Worm (Caenorhabditis elegans) whole organism, L2 larva: ENCODE results near the gene T27E7.5.
A peak's percentile ranks its signal among the peaks of the same experiment; 100 is the strongest.

ENCODE experiments used
- C34F6.9 ChIP-seq: fragments of 150-350 bp; optimal IDR thresholded peaks from 2 replicates; lab custom pipeline; 2014; ENCODE audit warnings: missing biosample characterization, missing genetic modification characterization
- R02D3.7 ChIP-seq: fragments of 150-350 bp; optimal IDR thresholded peaks from 2 replicates; lab custom pipeline; 2014; ENCODE audit warnings: missing biosample characterization, missing genetic modification characterization
- ZK546.5 ChIP-seq: sonication (generic microtip); optimal IDR thresholded peaks from 2 replicates; lab custom pipeline; 2017; ENCODE audit warnings: missing biosample characterization, missing genetic modification characterization
- alr-1 ChIP-seq: fragments of 150-350 bp; optimal IDR thresholded peaks from 2 replicates; lab custom pipeline; 2014; ENCODE audit warnings: missing biosample characterization, missing genetic modification characterization
- ama-1 ChIP-seq: fragments of 150-350 bp; optimal IDR thresholded peaks from 2 replicates; lab custom pipeline; 2018; ENCODE audit warnings: inconsistent platforms
- blmp-1 ChIP-seq: sonication (generic microtip); optimal IDR thresholded peaks from 2 replicates; lab custom pipeline; 2017; ENCODE audit warnings: missing genetic modification characterization, mild to moderate bottlenecking, missing compliant biosample characterization, antibody characterized with exemption, moderate library complexity; ENCODE audit not compliant: insufficient read depth
- ceh-16 ChIP-seq: fragments of 150-350 bp; optimal IDR thresholded peaks from 2 replicates; lab custom pipeline; 2014; ENCODE audit warnings: missing biosample characterization, missing genetic modification characterization
- crh-2 ChIP-seq: sonication (generic microtip); optimal IDR thresholded peaks from 2 replicates; lab custom pipeline; 2017; ENCODE audit warnings: missing biosample characterization, missing genetic modification characterization
- egl-27 ChIP-seq: sonication (generic microtip); optimal IDR thresholded peaks from 3 replicates; lab custom pipeline; 2017; ENCODE audit warnings: missing biosample characterization, missing genetic modification reagents, missing genetic modification characterization
- elt-1 ChIP-seq: fragments of 150-350 bp; optimal IDR thresholded peaks from 2 replicates; lab custom pipeline; 2014; ENCODE audit warnings: missing biosample characterization, missing genetic modification characterization
- gmeb-1 ChIP-seq: fragments of 150-350 bp; optimal IDR thresholded peaks from 2 replicates; lab custom pipeline; 2014; ENCODE audit warnings: missing biosample characterization, missing genetic modification characterization
- lin-39 ChIP-seq: fragments of 150-350 bp; optimal IDR thresholded peaks from 2 replicates; lab custom pipeline; 2014; ENCODE audit warnings: missing biosample characterization, missing genetic modification reagents, missing genetic modification characterization
- lsy-2 ChIP-seq, 2 experiments: fragments of 150-350 bp in 1 of 2; sonication (generic microtip) in 1 of 2; optimal IDR thresholded peaks; 2 replicates each; lab custom pipeline; 2014 to 2017; ENCODE audit warnings: missing biosample characterization in 2 of 2, missing genetic modification characterization in 2 of 2
- mab-5 ChIP-seq: fragments of 150-350 bp; optimal IDR thresholded peaks from 2 replicates; lab custom pipeline; 2014; ENCODE audit warnings: missing biosample characterization, missing genetic modification characterization
- mdl-1 ChIP-seq, 2 experiments: fragments of 150-350 bp in 1 of 2; sonication (generic microtip) in 1 of 2; optimal IDR thresholded peaks; 2 replicates each; lab custom pipeline; 2017; ENCODE audit warnings: missing biosample characterization in 2 of 2, missing genetic modification characterization in 2 of 2
- nhr-10 ChIP-seq: sonication (generic microtip); optimal IDR thresholded peaks from 2 replicates; lab custom pipeline; 2017; ENCODE audit warnings: missing biosample characterization, missing genetic modification characterization
- nhr-12 ChIP-seq: fragments of 150-350 bp; optimal IDR thresholded peaks from 2 replicates; lab custom pipeline; 2014; ENCODE audit warnings: missing biosample characterization, missing genetic modification characterization
- nhr-129 ChIP-seq: fragments of 150-350 bp; optimal IDR thresholded peaks from 2 replicates; lab custom pipeline; 2014; ENCODE audit warnings: missing biosample characterization, missing genetic modification characterization
- nhr-21 ChIP-seq: fragments of 150-350 bp; optimal IDR thresholded peaks from 2 replicates; lab custom pipeline; 2014; ENCODE audit warnings: missing biosample characterization, missing genetic modification characterization
- nhr-23 ChIP-seq: fragments of 150-350 bp; optimal IDR thresholded peaks from 2 replicates; lab custom pipeline; 2014; ENCODE audit warnings: missing biosample characterization, missing genetic modification reagents, missing genetic modification characterization
- nhr-237 ChIP-seq: fragments of 150-350 bp; optimal IDR thresholded peaks from 2 replicates; lab custom pipeline; 2014; ENCODE audit warnings: missing biosample characterization, missing genetic modification characterization
- nhr-6 ChIP-seq: fragments of 150-350 bp; optimal IDR thresholded peaks from 2 replicates; lab custom pipeline; 2014; ENCODE audit warnings: missing biosample characterization, missing genetic modification characterization
- nhr-77 ChIP-seq: fragments of 150-350 bp; optimal IDR thresholded peaks from 2 replicates; lab custom pipeline; 2014; ENCODE audit warnings: missing biosample characterization, missing genetic modification characterization
- peb-1 ChIP-seq: fragments of 150-350 bp; optimal IDR thresholded peaks from 2 replicates; lab custom pipeline; 2014; ENCODE audit warnings: missing biosample characterization, missing genetic modification characterization
- sem-4 ChIP-seq: fragments of 150-350 bp; optimal IDR thresholded peaks from 2 replicates; lab custom pipeline; 2014; ENCODE audit warnings: missing biosample characterization, missing genetic modification reagents, missing genetic modification characterization
- skn-1 ChIP-seq: sonication (generic microtip); optimal IDR thresholded peaks from 2 replicates; lab custom pipeline; 2017; ENCODE audit warnings: missing biosample characterization, missing genetic modification characterization
- sma-3 ChIP-seq: sonication (generic microtip); optimal IDR thresholded peaks from 2 replicates; lab custom pipeline; 2016; ENCODE audit warnings: missing genetic modification reagents, missing genetic modification characterization, missing compliant biosample characterization
- sma-9 ChIP-seq, 2 experiments: fragments of 150-350 bp in 1 of 2; sonication (generic microtip) in 1 of 2; optimal IDR thresholded peaks; 2 replicates each; lab custom pipeline; 2014 to 2016; ENCODE audit warnings: missing genetic modification characterization in 2 of 2, mild to moderate bottlenecking in 1 of 2, missing biosample characterization in 1 of 2, missing compliant biosample characterization in 1 of 2, missing genetic modification reagents in 1 of 2, moderate library complexity in 1 of 2
- snpc-4 ChIP-seq: fragments of 150-350 bp; optimal IDR thresholded peaks from 2 replicates; lab custom pipeline; 2014; ENCODE audit warnings: missing biosample characterization, missing genetic modification characterization
- unc-55 ChIP-seq: fragments of 150-350 bp; sonication (generic microtip); optimal IDR thresholded peaks from 3 replicates; lab custom pipeline; 2014; ENCODE audit warnings: missing biosample characterization, missing genetic modification reagents, missing genetic modification characterization
- ztf-1 ChIP-seq: fragments of 200-800 bp; sonication (Bioruptor generic); conservative IDR thresholded peaks from 2 replicates; pipeline ENCODE4 v1.3.6; 2022; ENCODE audit warnings: missing genetic modification characterization, missing compliant biosample characterization
- ztf-11 ChIP-seq: sonication (generic microtip); optimal IDR thresholded peaks from 2 replicates; lab custom pipeline; 2017; ENCODE audit warnings: missing biosample characterization, missing genetic modification characterization
- ztf-4 ChIP-seq: fragments of 150-350 bp; optimal IDR thresholded peaks from 2 replicates; lab custom pipeline; 2014; ENCODE audit warnings: missing biosample characterization, missing genetic modification characterization

The T27E7.5 gene

ce11 chrIV:14573068-14573467, 36.1 kb downstream of the T27E7.5 start:
- TF ChIP-seq nhr-6 (tag; lab: Kevin White, UChicago) = no peak
- TF ChIP-seq alr-1 (tag; lab: Kevin White, UChicago) = no peak
- TF ChIP-seq R02D3.7 (tag; lab: Kevin White, UChicago) = no peak
- no peak for TF ChIP-seq ztf-4 (tag; lab: Kevin White, UChicago)
- no peak for TF ChIP-seq lin-39
- no peak for TF ChIP-seq ceh-16 (tag; lab: Kevin White, UChicago)
- no peak for TF ChIP-seq ztf-11 (tag; lab: Kevin White, UChicago)

- TF ChIP-seq nhr-23 = no peak
- TF ChIP-seq sem-4 = no peak
- no peak for TF ChIP-seq egl-27 (tag; lab: Kevin White, UChicago)
- no peak for TF ChIP-seq lin-39
- no peak for TF ChIP-seq nhr-77 (tag; lab: Kevin White, UChicago)
- TF ChIP-seq snpc-4 (tag; lab: Kevin White, UChicago) = no peak
- TF ChIP-seq mab-5 (tag; lab: Kevin White, UChicago) = no peak
- no peak for TF ChIP-seq nhr-21 (tag; lab: Kevin White, UChicago)
- TF ChIP-seq skn-1 (tag; lab: Kevin White, UChicago) = no peak
- TF ChIP-seq nhr-10 (tag; lab: Kevin White, UChicago) = no peak
- no peak for TF ChIP-seq nhr-12 (tag; lab: Kevin White, UChicago)
- no peak for TF ChIP-seq ztf-1 (GFP tag; lab: Robert Waterston, UW)
- no peak for TF ChIP-seq crh-2 (tag; lab: Kevin White, UChicago)
- no peak for TF ChIP-seq sma-9 (GFP tag; optimal IDR thresholded peaks at IDR 0.05; lab: Kevin White, UChicago)
- no peak for TF ChIP-seq sma-9 (tag; optimal IDR thresholded peaks at IDR 0.05; lab: Kevin White, UChicago)
- TF ChIP-seq blmp-1 (tag; lab: Kevin White, UChicago) = no peak
- TF ChIP-seq, all 48 proteins: peak for 0
Measured at ce11 chrIV:14574282-14574869, 37.4 kb downstream of the T27E7.5 start, which contains the start of the genes Y57G11B.3 and Y57G11B.5. Y57G11B.3 (minus strand) TSS chrIV:14574382. Y57G11B.5 (plus strand) TSS chrIV:14574819.

- no peak for TF ChIP-seq peb-1
- TF ChIP-seq crh-2 (tag; lab: Kevin White, UChicago) = peak; percentile 25
- no peak for TF ChIP-seq alr-1 (tag; lab: Kevin White, UChicago)
- TF ChIP-seq gmeb-1 (tag; lab: Kevin White, UChicago) = peak; percentile 23
- TF ChIP-seq mab-5 (tag; lab: Kevin White, UChicago) = no peak
- no peak for TF ChIP-seq lsy-2 (tag; optimal IDR thresholded peaks at IDR 0.05; lab: Kevin White, UChicago)
- TF ChIP-seq snpc-4 (tag; lab: Kevin White, UChicago) = peak; percentile 28
- TF ChIP-seq nhr-23 = no peak
- TF ChIP-seq elt-1 (tag; lab: Kevin White, UChicago) = no peak
- TF ChIP-seq nhr-12 (tag; lab: Kevin White, UChicago) = no peak
- peak; percentile 51 for TF ChIP-seq nhr-129 (tag; lab: Kevin White, UChicago)
- peak; percentile 32 for TF ChIP-seq sma-3 (GFP tag; lab: Kevin White, UChicago)
- peak; percentile 4 for TF ChIP-seq nhr-21 (tag; lab: Kevin White, UChicago)
Measured at ce11 chrIV:14576471-14576870, 39.5 kb downstream of the T27E7.5 start.

ce11 chrIV:14578650-14579193, 41.8 kb downstream of the T27E7.5 start, which contains the start of gene Y57G11B.8:
Y57G11B.8 (minus strand) TSS chrIV:14578700.
- TF ChIP-seq nhr-129 (tag; lab: Kevin White, UChicago) = no peak
- TF ChIP-seq C34F6.9 (tag; lab: Kevin White, UChicago) = no peak
- no peak for TF ChIP-seq ZK546.5 (tag; lab: Kevin White, UChicago)
- no peak for TF ChIP-seq ama-1
- TF ChIP-seq mdl-1 (tag; optimal IDR thresholded peaks at IDR 0.05; lab: Kevin White, UChicago) = no peak
- TF ChIP-seq nhr-6 (tag; lab: Kevin White, UChicago) = no peak
- no peak for TF ChIP-seq nhr-21 (tag; lab: Kevin White, UChicago)
- TF ChIP-seq snpc-4 (tag; lab: Kevin White, UChicago) = no peak
- no peak for TF ChIP-seq nhr-237
- TF ChIP-seq unc-55 (GFP tag; lab: Kevin White, UChicago) = no peak
- TF ChIP-seq R02D3.7 (tag; lab: Kevin White, UChicago) = no peak
- TF ChIP-seq, all 48 proteins: peak for 0
